Worm (Caenorhabditis elegans): Measurements from ENCODE around the gene rad-51.
A peak's percentile ranks its signal among the peaks of the same experiment; 100 is the strongest.

- TF ChIP-seq skn-1 (tag; optimal IDR thresholded peaks at IDR 0.05) (no peak), fos-1 (tag; optimal IDR thresholded peaks at IDR 0.05) (no peak), pqm-1 (tag; optimal IDR thresholded peaks at IDR 0.05) (no peak), lin-39 (tag; optimal IDR thresholded peaks at IDR 0.05) (no peak), ceh-16 (tag; optimal IDR thresholded peaks at IDR 0.05) (no peak), ztf-11 (tag; optimal IDR thresholded peaks at IDR 0.05) (no peak), nhr-43 (tag; optimal IDR thresholded peaks at IDR 0.05; ENCODE audit: poor library complexity, severe bottlenecking) (peak; percentile 34), ceh-28 (tag; optimal IDR thresholded peaks at IDR 0.05) (no peak), nhr-12 (tag; optimal IDR thresholded peaks at IDR 0.05) (no peak), nhr-77 (tag; optimal IDR thresholded peaks at IDR 0.05) (no peak), nhr-76 (tag; optimal IDR thresholded peaks at IDR 0.05) (no peak), nhr-67 (tag; optimal IDR thresholded peaks at IDR 0.05) (no peak), elt-3 (tag; optimal IDR thresholded peaks at IDR 0.05) (no peak)
These were observed 38.3 kb downstream of the rad-51 start, which contains the start of gene F01G10.10 for ce11 chrIV:10245666-10246210.
